Fruit fly (Drosophila melanogaster) whole organism, prepupa: ENCODE measurements around the gene ATPsynGL.

ENCODE experiments used
- CG11294 ChIP-seq: fragments of 200-800 bp; sonication (Bioruptor generic); IDR thresholded peaks from 2 replicates; pipeline ENCODE4 v1.3.6; 2022; ENCODE audit warnings: missing biosample characterization, missing genetic modification characterization
- CG3919 ChIP-seq: fragments of 200-800 bp; sonication (Bioruptor generic); optimal IDR thresholded peaks from 3 replicates; lab custom pipeline; 2016; ENCODE audit warnings: missing biosample characterization, missing genetic modification characterization
- Gug ChIP-seq: fragments of 200-800 bp; sonication (Bioruptor generic); IDR thresholded peaks from 2 replicates; pipeline ENCODE4 v1.3.6; 2022; ENCODE audit warnings: missing biosample characterization, missing genetic modification characterization

- TF ChIP-seq Gug (no peak), CG3919 (GFP tag; lab: Kevin White, UChicago) (no peak), CG11294 (GFP tag; lab: Robert Waterston, UW) (no peak)
Observed at dm6 chr2L:7741437-7741836, 5.6 kb upstream of the ATPsynGL start, which contains the start of gene Acp1.
